Worm (Caenorhabditis elegans) whole organism, L1 larva: Measurements from ENCODE around the gene gbf-1.
A peak's percentile ranks its signal among the peaks of the same experiment; 100 is the strongest.

Experiments used
- C04F5.9 ChIP-seq: sonication (generic microtip); optimal IDR thresholded peaks from 2 replicates; lab custom pipeline; 2016; ENCODE audit warnings: missing genetic modification characterization, missing compliant biosample characterization
- C16A3.4 ChIP-seq: fragments of 150-350 bp; optimal IDR thresholded peaks from 2 replicates; lab custom pipeline; 2014; ENCODE audit warnings: missing biosample characterization, missing genetic modification characterization
- F16B12.6 ChIP-seq: fragments of 150-350 bp; optimal IDR thresholded peaks from 2 replicates; lab custom pipeline; 2014; ENCODE audit warnings: missing biosample characterization, missing genetic modification characterization
- Y116A8C.19 ChIP-seq: sonication (generic microtip); optimal IDR thresholded peaks from 2 replicates; lab custom pipeline; 2016; ENCODE audit warnings: missing compliant biosample characterization, missing genetic modification characterization, borderline replicate concordance
- aha-1 ChIP-seq: fragments of 150-350 bp; optimal IDR thresholded peaks from 2 replicates; lab custom pipeline; 2014; ENCODE audit warnings: missing biosample characterization, missing genetic modification characterization
- blmp-1 ChIP-seq: fragments of 150-350 bp; optimal IDR thresholded peaks from 2 replicates; lab custom pipeline; 2014; ENCODE audit warnings: missing biosample characterization, missing genetic modification characterization
- ceh-88 ChIP-seq: fragments of 200-800 bp; sonication (Bioruptor generic); IDR thresholded peaks from 2 replicates; pipeline ENCODE4 v1.3.6; 2022; ENCODE audit warnings: missing genetic modification characterization, missing compliant biosample characterization
- ceh-90 ChIP-seq: sonication (generic microtip); optimal IDR thresholded peaks from 2 replicates; lab custom pipeline; 2016; ENCODE audit warnings: missing genetic modification characterization, missing compliant biosample characterization
- efl-3 ChIP-seq: fragments of 200-800 bp; sonication (Bioruptor generic); optimal IDR thresholded peaks from 2 replicates; lab custom pipeline; 2018; ENCODE audit warnings: mild to moderate bottlenecking, missing genetic modification characterization, missing compliant biosample characterization
- egl-27 ChIP-seq, 2 experiments: fragments of 150-350 bp in 1 of 2; sonication (generic microtip); optimal IDR thresholded peaks; 3 replicates each; lab custom pipeline; 2017 to 2018; ENCODE audit warnings: missing biosample characterization in 2 of 2, missing genetic modification characterization in 2 of 2, missing genetic modification reagents in 2 of 2
- ets-5 ChIP-seq: fragments of 200-800 bp; sonication (Bioruptor generic); IDR thresholded peaks from 2 replicates; pipeline ENCODE4 v1.3.6; 2022; ENCODE audit warnings: missing genetic modification characterization, missing compliant biosample characterization
- fkh-10 ChIP-seq: sonication (generic microtip); optimal IDR thresholded peaks from 2 replicates; lab custom pipeline; 2017; ENCODE audit warnings: missing biosample characterization, missing genetic modification reagents, missing genetic modification characterization
- fkh-4 ChIP-seq: sonication (generic microtip); optimal IDR thresholded peaks from 2 replicates; lab custom pipeline; 2016; ENCODE audit warnings: missing compliant biosample characterization, missing genetic modification characterization, borderline replicate concordance
- fos-1 ChIP-seq: fragments of 150-350 bp; optimal IDR thresholded peaks from 2 replicates; lab custom pipeline; 2014; ENCODE audit warnings: missing biosample characterization, missing genetic modification characterization
- grh-1 ChIP-seq: fragments of 200-800 bp; sonication (Bioruptor generic); IDR thresholded peaks from 2 replicates; pipeline ENCODE4 v1.3.6; 2022; ENCODE audit warnings: missing genetic modification reagents, missing genetic modification characterization, missing compliant biosample characterization
- isw-1 ChIP-seq: fragments of 200-800 bp; sonication (Bioruptor generic); IDR thresholded peaks from 2 replicates; pipeline ENCODE4 v1.3.6; 2022; ENCODE audit warnings: missing genetic modification characterization, missing compliant biosample characterization
- jun-1 ChIP-seq: fragments of 150-350 bp; optimal IDR thresholded peaks from 2 replicates; lab custom pipeline; 2014; ENCODE audit warnings: missing biosample characterization, missing genetic modification reagents, missing genetic modification characterization
- lin-13 ChIP-seq: fragments of 150-350 bp; optimal IDR thresholded peaks from 2 replicates; lab custom pipeline; 2014; ENCODE audit warnings: missing biosample characterization, missing genetic modification reagents, missing genetic modification characterization
- lin-14 ChIP-seq: fragments of 200-800 bp; sonication (Bioruptor generic); optimal IDR thresholded peaks from 2 replicates; lab custom pipeline; 2018; ENCODE audit warnings: mild to moderate bottlenecking, missing genetic modification characterization, moderate library complexity, missing compliant biosample characterization
- lin-15B ChIP-seq: fragments of 150-350 bp; sonication (generic microtip); optimal IDR thresholded peaks from 3 replicates; lab custom pipeline; 2014; ENCODE audit warnings: missing biosample characterization, missing genetic modification characterization
- lin-35 ChIP-seq, 2 experiments: fragments of 150-350 bp; optimal IDR thresholded peaks; 2 replicates each; lab custom pipeline; 2014; ENCODE audit warnings: missing biosample characterization in 2 of 2, missing genetic modification characterization in 2 of 2, missing genetic modification reagents in 2 of 2
- lir-3 ChIP-seq: sonication (generic microtip); optimal IDR thresholded peaks from 2 replicates; lab custom pipeline; 2016; ENCODE audit warnings: mild to moderate bottlenecking, missing genetic modification characterization, moderate library complexity, missing compliant biosample characterization; ENCODE audit not compliant: poor library complexity
- lsy-2 ChIP-seq, 2 experiments: fragments of 150-350 bp; optimal IDR thresholded peaks; 2 replicates each; lab custom pipeline; 2014; ENCODE audit warnings: missing biosample characterization in 2 of 2, missing genetic modification characterization in 2 of 2
- mef-2 ChIP-seq: fragments of 150-350 bp; optimal IDR thresholded peaks from 2 replicates; lab custom pipeline; 2014; ENCODE audit warnings: missing biosample characterization, missing genetic modification characterization
- mep-1 ChIP-seq: fragments of 150-350 bp; optimal IDR thresholded peaks from 2 replicates; lab custom pipeline; 2014; ENCODE audit warnings: missing biosample characterization, missing genetic modification characterization
- nhr-12 ChIP-seq: sonication (generic microtip); optimal IDR thresholded peaks from 2 replicates; lab custom pipeline; 2017; ENCODE audit warnings: missing biosample characterization, missing genetic modification characterization
- nhr-19 ChIP-seq: fragments of 200-800 bp; sonication (Bioruptor generic); conservative IDR thresholded peaks from 2 replicates; pipeline ENCODE4 v1.3.6; 2022; ENCODE audit warnings: missing genetic modification characterization, missing compliant biosample characterization
- nhr-20 ChIP-seq: sonication (generic microtip); optimal IDR thresholded peaks from 2 replicates; lab custom pipeline; 2016; ENCODE audit warnings: mild to moderate bottlenecking, missing genetic modification characterization, missing compliant biosample characterization
- nhr-28 ChIP-seq: fragments of 150-350 bp; optimal IDR thresholded peaks from 2 replicates; lab custom pipeline; 2014; ENCODE audit warnings: missing biosample characterization, missing genetic modification characterization
- nhr-76 ChIP-seq: sonication (generic microtip); optimal IDR thresholded peaks from 2 replicates; lab custom pipeline; 2017; ENCODE audit warnings: missing biosample characterization, missing genetic modification characterization
- nhr-77 ChIP-seq: fragments of 150-350 bp; optimal IDR thresholded peaks from 2 replicates; lab custom pipeline; 2014; ENCODE audit warnings: missing biosample characterization, missing genetic modification characterization
- nhr-84 ChIP-seq: sonication (generic microtip); optimal IDR thresholded peaks from 2 replicates; lab custom pipeline; 2017; ENCODE audit warnings: missing biosample characterization, missing genetic modification characterization
- nhr-85 ChIP-seq: sonication (generic microtip); peaks from one replicate; lab custom pipeline; 2016; ENCODE audit warnings: missing genetic modification characterization, inconsistent platforms, missing compliant biosample characterization
- nhr-90 ChIP-seq: sonication (generic microtip); optimal IDR thresholded peaks from 2 replicates; lab custom pipeline; 2016; ENCODE audit warnings: mild to moderate bottlenecking, missing genetic modification characterization, missing compliant biosample characterization; ENCODE audit not compliant: poor library complexity
- pag-3 ChIP-seq: sonication (generic microtip); optimal IDR thresholded peaks from 2 replicates; lab custom pipeline; 2017; ENCODE audit warnings: missing genetic modification characterization, mild to moderate bottlenecking, missing compliant biosample characterization, antibody characterized with exemption, borderline replicate concordance; ENCODE audit not compliant: insufficient read depth
- rnt-1 ChIP-seq: sonication (generic microtip); optimal IDR thresholded peaks from 2 replicates; lab custom pipeline; 2016; ENCODE audit warnings: mild to moderate bottlenecking, missing genetic modification characterization, moderate library complexity, missing compliant biosample characterization
- skn-1 ChIP-seq: fragments of 150-350 bp; optimal IDR thresholded peaks from 2 replicates; lab custom pipeline; 2014; ENCODE audit warnings: missing biosample characterization, missing genetic modification characterization
- snpc-4 ChIP-seq: fragments of 150-350 bp; optimal IDR thresholded peaks from 2 replicates; lab custom pipeline; 2014; ENCODE audit warnings: missing biosample characterization, missing genetic modification characterization
- sox-4 ChIP-seq: sonication (generic microtip); optimal IDR thresholded peaks from 2 replicates; lab custom pipeline; 2016; ENCODE audit warnings: missing genetic modification characterization, missing compliant biosample characterization
- sptf-1 ChIP-seq: fragments of 150-350 bp; optimal IDR thresholded peaks from 2 replicates; lab custom pipeline; 2014; ENCODE audit warnings: missing biosample characterization, missing genetic modification characterization
- sup-37 ChIP-seq: fragments of 200-800 bp; sonication (Bioruptor generic); optimal IDR thresholded peaks from 2 replicates; lab custom pipeline; 2018; ENCODE audit warnings: mild to moderate bottlenecking, missing genetic modification characterization, missing compliant biosample characterization
- swsn-7 ChIP-seq: sonication (generic microtip); optimal IDR thresholded peaks from 2 replicates; lab custom pipeline; 2016; ENCODE audit warnings: missing genetic modification characterization, missing compliant biosample characterization
- tbx-2 ChIP-seq: sonication (generic microtip); optimal IDR thresholded peaks from 2 replicates; lab custom pipeline; 2016; ENCODE audit warnings: missing genetic modification characterization, missing compliant biosample characterization
- tlp-1 ChIP-seq: fragments of 150-350 bp; optimal IDR thresholded peaks from 2 replicates; lab custom pipeline; 2014; ENCODE audit warnings: missing biosample characterization, missing genetic modification characterization
- unc-130 ChIP-seq: fragments of 150-350 bp; optimal IDR thresholded peaks from 2 replicates; lab custom pipeline; 2017; ENCODE audit warnings: missing biosample characterization, missing genetic modification characterization, inconsistent platforms
- unc-30 ChIP-seq: sonication (generic microtip); optimal IDR thresholded peaks from 2 replicates; lab custom pipeline; 2017; ENCODE audit warnings: missing biosample characterization, missing genetic modification characterization
- vab-15 ChIP-seq: sonication (generic microtip); optimal IDR thresholded peaks from 2 replicates; lab custom pipeline; 2017; ENCODE audit warnings: missing genotype, mild to moderate bottlenecking, missing genetic modification characterization, missing compliant biosample characterization
- zag-1 ChIP-seq: fragments of 150-350 bp; optimal IDR thresholded peaks from 2 replicates; lab custom pipeline; 2014; ENCODE audit warnings: missing biosample characterization, missing genetic modification characterization
- zip-4 ChIP-seq: fragments of 200-800 bp; sonication (Bioruptor generic); optimal IDR thresholded peaks from 2 replicates; lab custom pipeline; 2018; ENCODE audit warnings: mild to moderate bottlenecking, missing genetic modification characterization, moderate library complexity, missing compliant biosample characterization
- ztf-11 ChIP-seq, 2 experiments: sonication (generic microtip); optimal IDR thresholded peaks; 2 replicates each; lab custom pipeline; 2016 to 2017; ENCODE audit warnings: missing genetic modification characterization in 2 of 2, missing biosample characterization in 1 of 2, missing compliant biosample characterization in 1 of 2

gbf-1 gene

ce11 chrIII:11719400-11719875, 54.0 kb downstream of the gbf-1 start, which contains the start of the genes elb-1 and Y41C4A.11 (continued):
- peak; percentile 73 for TF ChIP-seq swsn-7 (tag; lab: Kevin White, UChicago)
- TF ChIP-seq lir-3 (tag; lab: Kevin White, UChicago) = no peak
- TF ChIP-seq mep-1 (tag; lab: Kevin White, UChicago) = peak; percentile 62
- TF ChIP-seq lin-13 = peak; percentile 49
- TF ChIP-seq efl-3 (GFP tag; lab: Kevin White, UChicago) = no peak
- TF ChIP-seq vab-15 = no peak
- TF ChIP-seq C04F5.9 (tag; lab: Kevin White, UChicago) = peak; percentile 3
- peak; percentile 67 for TF ChIP-seq grh-1 (GFP tag; lab: Robert Waterston, UW)
- TF ChIP-seq sup-37 (GFP tag; lab: Kevin White, UChicago) = no peak
- peak; percentile 76 for TF ChIP-seq nhr-19 (GFP tag; lab: Robert Waterston, UW)
- TF ChIP-seq ets-5 (GFP tag; lab: Robert Waterston, UW) = no peak
- TF ChIP-seq unc-130 = peak; percentile 53
- no peak for TF ChIP-seq nhr-12 (tag; lab: Kevin White, UChicago)
- no peak for TF ChIP-seq sox-4 (tag; lab: Kevin White, UChicago)
- no peak for TF ChIP-seq Y116A8C.19 (tag; lab: Kevin White, UChicago)
- TF ChIP-seq fkh-10 = no peak
- TF ChIP-seq F16B12.6 (tag; lab: Kevin White, UChicago) = peak; percentile 70
- TF ChIP-seq isw-1 (GFP tag; lab: Robert Waterston, UW) = peak; percentile 67
- peak; percentile 92 for TF ChIP-seq nhr-77 (tag; lab: Kevin White, UChicago)
- TF ChIP-seq fkh-4 (tag; lab: Kevin White, UChicago) = no peak
- no peak for TF ChIP-seq ceh-88 (GFP tag; lab: Robert Waterston, UW)
- TF ChIP-seq C16A3.4 (tag; lab: Kevin White, UChicago) = peak; percentile 73
- no peak for TF ChIP-seq egl-27 (tag; optimal IDR thresholded peaks at IDR 0.05; lab: Kevin White, UChicago)
- no peak for TF ChIP-seq mef-2 (tag; lab: Kevin White, UChicago)
- TF ChIP-seq pag-3 = no peak
- no peak for TF ChIP-seq rnt-1
- TF ChIP-seq nhr-28 (tag; lab: Kevin White, UChicago) = no peak
- TF ChIP-seq snpc-4 = peak; percentile 29
- no peak for TF ChIP-seq aha-1
- TF ChIP-seq nhr-76 (tag; lab: Kevin White, UChicago) = no peak
- TF ChIP-seq blmp-1 (tag; lab: Kevin White, UChicago) = peak; percentile 28
- TF ChIP-seq sptf-1 (tag; lab: Kevin White, UChicago) = no peak
- TF ChIP-seq lin-15B (tag; lab: Kevin White, UChicago) = peak; percentile 65
- peak; percentile 74 for TF ChIP-seq jun-1 (tag; lab: Kevin White, UChicago)
- peak; percentile 74 to 84 for TF ChIP-seq lsy-2 (tag; optimal IDR thresholded peaks at IDR 0.05; lab: Kevin White, UChicago)
- no peak for TF ChIP-seq zip-4
- peak; percentile 56 for TF ChIP-seq fos-1 (tag; lab: Kevin White, UChicago)
- TF ChIP-seq skn-1 (tag; lab: Kevin White, UChicago) = peak; percentile 80
- TF ChIP-seq unc-30 (tag; lab: Kevin White, UChicago) = no peak
- peak; percentile 84 for TF ChIP-seq tbx-2
- no peak for TF ChIP-seq tlp-1
- TF ChIP-seq nhr-84 (tag; lab: Kevin White, UChicago) = no peak
- peak; percentile 83 for TF ChIP-seq nhr-85 (tag; lab: Kevin White, UChicago)
- no peak for TF ChIP-seq ceh-90 (tag; lab: Kevin White, UChicago)
- no peak for TF ChIP-seq zag-1 (tag; lab: Kevin White, UChicago)
- peak in 1 of 2 experiments; percentile 19 for TF ChIP-seq ztf-11 (tag; optimal IDR thresholded peaks at IDR 0.05; lab: Kevin White, UChicago)
- TF ChIP-seq nhr-90 (tag; lab: Kevin White, UChicago) = peak; percentile 79
- TF ChIP-seq lin-14 = no peak
- peak; percentile 80 for TF ChIP-seq nhr-20 (tag; lab: Kevin White, UChicago)
- peak; percentile 99 for TF ChIP-seq lin-35 (GFP tag; optimal IDR thresholded peaks at IDR 0.05; lab: Kevin White, UChicago)
